Worm (Caenorhabditis elegans) whole organism, mixed stage, embryonic: ENCODE results near the gene elpc-4.

ENCODE experiments used
- M03D4.4 ChIP-seq: sonication (generic microtip); optimal IDR thresholded peaks from 2 replicates; lab custom pipeline; 2017; ENCODE audit warnings: mild to moderate bottlenecking, missing genetic modification characterization, missing compliant biosample characterization
- ceh-39 ChIP-seq: fragments of 150-350 bp; optimal IDR thresholded peaks from 2 replicates; lab custom pipeline; 2014; ENCODE audit warnings: missing biosample characterization, missing genetic modification characterization
- ceh-43 ChIP-seq: fragments of 200-800 bp; sonication (Bioruptor generic); optimal IDR thresholded peaks from 2 replicates; lab custom pipeline; 2018; ENCODE audit warnings: mild to moderate bottlenecking, missing genetic modification characterization, moderate library complexity, missing compliant biosample characterization
- ceh-83 ChIP-seq: fragments of 200-800 bp; sonication (Bioruptor generic); optimal IDR thresholded peaks from 2 replicates; lab custom pipeline; 2018; ENCODE audit warnings: mild to moderate bottlenecking, missing genetic modification characterization, missing compliant biosample characterization
- ces-1 ChIP-seq: fragments of 150-350 bp; optimal IDR thresholded peaks from 2 replicates; lab custom pipeline; 2014; ENCODE audit warnings: missing biosample characterization, missing genetic modification reagents, missing genetic modification characterization
- drap-1 ChIP-seq: fragments of 200-800 bp; sonication (Bioruptor generic); optimal IDR thresholded peaks from 3 replicates; lab custom pipeline; 2018; ENCODE audit warnings: mild to moderate bottlenecking, missing genetic modification characterization, missing compliant biosample characterization
- elt-1 ChIP-seq: sonication (generic microtip); optimal IDR thresholded peaks from 2 replicates; lab custom pipeline; 2017; ENCODE audit warnings: missing genetic modification characterization, mild to moderate bottlenecking, missing compliant biosample characterization, antibody characterized with exemption, moderate library complexity, borderline replicate concordance; ENCODE audit not compliant: insufficient read depth
- elt-3 ChIP-seq: fragments of 150-350 bp; optimal IDR thresholded peaks from 2 replicates; lab custom pipeline; 2014; ENCODE audit warnings: missing biosample characterization, missing genetic modification characterization
- flh-1 ChIP-seq: fragments of 200-800 bp; sonication (Bioruptor generic); optimal IDR thresholded peaks from 2 replicates; lab custom pipeline; 2018; ENCODE audit warnings: mild to moderate bottlenecking, missing genetic modification characterization, moderate library complexity, missing compliant biosample characterization
- ham-2 ChIP-seq: fragments of 200-800 bp; sonication (Bioruptor generic); optimal IDR thresholded peaks from 2 replicates; lab custom pipeline; 2018; ENCODE audit warnings: mild to moderate bottlenecking, missing genetic modification characterization, missing compliant biosample characterization
- hlh-1 ChIP-seq: fragments of 150-350 bp; optimal IDR thresholded peaks from 2 replicates; lab custom pipeline; 2014; ENCODE audit warnings: missing biosample characterization, missing genetic modification reagents, missing genetic modification characterization
- lin-13 ChIP-seq: fragments of 150-350 bp; optimal IDR thresholded peaks from 2 replicates; lab custom pipeline; 2014; ENCODE audit warnings: missing biosample characterization, missing genetic modification characterization
- lin-32 ChIP-seq: fragments of 200-800 bp; sonication (Bioruptor generic); optimal IDR thresholded peaks from 2 replicates; lab custom pipeline; 2018; ENCODE audit warnings: mild to moderate bottlenecking, missing genetic modification characterization, missing compliant biosample characterization
- lsy-2 ChIP-seq: fragments of 150-350 bp; optimal IDR thresholded peaks from 2 replicates; lab custom pipeline; 2014; ENCODE audit warnings: missing biosample characterization, missing genetic modification characterization
- mab-5 ChIP-seq: fragments of 150-350 bp; optimal IDR thresholded peaks from 2 replicates; lab custom pipeline; 2014; ENCODE audit warnings: missing biosample characterization, missing genetic modification characterization
- mep-1 ChIP-seq: fragments of 150-350 bp; optimal IDR thresholded peaks from 2 replicates; lab custom pipeline; 2017; ENCODE audit warnings: missing biosample characterization, missing genetic modification reagents, missing genetic modification characterization, inconsistent platforms
- mls-2 ChIP-seq: sonication (generic microtip); optimal IDR thresholded peaks from 2 replicates; lab custom pipeline; 2016; ENCODE audit warnings: mild to moderate bottlenecking, missing genetic modification characterization, moderate library complexity, missing compliant biosample characterization
- nhr-12 ChIP-seq: fragments of 150-350 bp; optimal IDR thresholded peaks from 2 replicates; lab custom pipeline; 2014; ENCODE audit warnings: missing biosample characterization, missing genetic modification characterization
- nhr-2 ChIP-seq: fragments of 150-350 bp; optimal IDR thresholded peaks from 2 replicates; lab custom pipeline; 2014; ENCODE audit warnings: missing biosample characterization, missing genetic modification characterization
- nhr-237 ChIP-seq: fragments of 150-350 bp; optimal IDR thresholded peaks from 2 replicates; lab custom pipeline; 2014; ENCODE audit warnings: missing biosample characterization, missing genetic modification characterization
- nhr-28 ChIP-seq: fragments of 150-350 bp; optimal IDR thresholded peaks from 2 replicates; lab custom pipeline; 2014; ENCODE audit warnings: missing biosample characterization, missing genetic modification characterization
- nhr-76 ChIP-seq: sonication (generic microtip); optimal IDR thresholded peaks from 2 replicates; lab custom pipeline; 2017; ENCODE audit warnings: missing biosample characterization, missing genetic modification characterization
- pha-4 ChIP-seq: fragments of 150-350 bp; optimal IDR thresholded peaks from 2 replicates; lab custom pipeline; 2018; ENCODE audit warnings: missing biosample characterization, missing genetic modification reagents, missing genetic modification characterization
- sem-2 ChIP-seq: fragments of 200-800 bp; sonication (Bioruptor generic); optimal IDR thresholded peaks from 2 replicates; lab custom pipeline; 2018; ENCODE audit warnings: mild to moderate bottlenecking, missing genetic modification characterization, missing compliant biosample characterization
- snpc-4 ChIP-seq: fragments of 150-350 bp; optimal IDR thresholded peaks from 2 replicates; lab custom pipeline; 2014; ENCODE audit warnings: missing biosample characterization, missing genetic modification characterization
- sptf-1 ChIP-seq: sonication (generic microtip); optimal IDR thresholded peaks from 2 replicates; lab custom pipeline; 2017; ENCODE audit warnings: mild to moderate bottlenecking, missing genetic modification characterization, moderate library complexity, missing compliant biosample characterization
- tbx-8 ChIP-seq: fragments of 200-800 bp; sonication (Bioruptor generic); optimal IDR thresholded peaks from 2 replicates; lab custom pipeline; 2018; ENCODE audit warnings: mild to moderate bottlenecking, missing genetic modification characterization, moderate library complexity, missing compliant biosample characterization
- unc-120 ChIP-seq: sonication (generic microtip); optimal IDR thresholded peaks from 2 replicates; lab custom pipeline; 2017; ENCODE audit warnings: missing genetic modification characterization, missing compliant biosample characterization; ENCODE audit not compliant: poor library complexity, severe bottlenecking
- unc-39 ChIP-seq: fragments of 150-350 bp; optimal IDR thresholded peaks from 2 replicates; lab custom pipeline; 2014; ENCODE audit warnings: missing biosample characterization, missing genetic modification characterization
- unc-62 ChIP-seq: fragments of 150-350 bp; optimal IDR thresholded peaks from 2 replicates; lab custom pipeline; 2014; ENCODE audit warnings: missing biosample characterization, missing genetic modification reagents, missing genetic modification characterization
- ztf-11 ChIP-seq: fragments of 150-350 bp; optimal IDR thresholded peaks from 2 replicates; lab custom pipeline; 2014; ENCODE audit warnings: missing biosample characterization, missing genetic modification characterization

elpc-4 gene

DNA sequence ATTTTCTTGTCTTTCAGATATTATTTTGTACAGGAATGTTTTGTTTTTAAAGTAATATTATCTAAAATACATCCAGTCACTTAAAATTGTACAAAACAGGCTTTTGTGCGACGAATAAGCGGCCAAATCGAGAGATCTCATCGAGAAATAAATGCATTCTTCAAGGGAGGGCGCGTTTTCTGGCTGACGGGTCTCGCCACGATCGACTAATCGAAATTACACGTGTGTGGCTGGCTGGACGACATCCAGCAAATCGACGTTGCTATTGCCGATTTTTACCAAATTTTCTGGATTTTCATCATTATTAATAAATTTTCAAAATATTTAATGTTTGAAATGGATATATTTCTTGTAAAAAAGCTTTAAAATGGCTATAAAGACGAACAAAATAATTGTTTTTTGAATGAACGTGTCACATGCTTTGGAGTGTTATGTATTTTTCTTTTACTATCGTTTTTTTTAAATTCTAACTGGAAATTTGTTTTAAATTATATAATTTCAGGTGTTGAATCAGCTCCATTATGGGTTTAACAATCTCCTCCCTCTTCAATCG lies 34.7 kb upstream of the elpc-4 start, which contains the start of gene arf-5:
TSS of gene arf-5 (plus strand) at position 503 of the 553 bp plus-strand sequence.
- TF ChIP-seq snpc-4 (tag; lab: Kevin White, UChicago) (no peak), ztf-11 (tag; lab: Kevin White, UChicago) (no peak), tbx-8 (GFP tag; lab: Kevin White, UChicago) (no peak), mab-5 (tag; lab: Kevin White, UChicago) (no peak), mep-1 (peak; percentile 40), nhr-237 (tag; lab: Kevin White, UChicago) (no peak), unc-62 (GFP tag; lab: Kevin White, UChicago) (no peak), hlh-1 (no peak), nhr-12 (tag; lab: Kevin White, UChicago) (no peak), nhr-76 (tag; lab: Kevin White, UChicago) (no peak), lin-13 (tag; lab: Kevin White, UChicago) (no peak), M03D4.4 (tag; lab: Kevin White, UChicago) (no peak), elt-3 (tag; lab: Kevin White, UChicago) (no peak), lsy-2 (peak; percentile 59), pha-4 (tag; lab: Kevin White, UChicago) (no peak), flh-1 (GFP tag; lab: Kevin White, UChicago) (no peak), nhr-2 (tag; lab: Kevin White, UChicago) (no peak), ces-1 (GFP tag; lab: Kevin White, UChicago) (peak; percentile 41), ceh-83 (GFP tag; lab: Kevin White, UChicago) (no peak)

DNA sequence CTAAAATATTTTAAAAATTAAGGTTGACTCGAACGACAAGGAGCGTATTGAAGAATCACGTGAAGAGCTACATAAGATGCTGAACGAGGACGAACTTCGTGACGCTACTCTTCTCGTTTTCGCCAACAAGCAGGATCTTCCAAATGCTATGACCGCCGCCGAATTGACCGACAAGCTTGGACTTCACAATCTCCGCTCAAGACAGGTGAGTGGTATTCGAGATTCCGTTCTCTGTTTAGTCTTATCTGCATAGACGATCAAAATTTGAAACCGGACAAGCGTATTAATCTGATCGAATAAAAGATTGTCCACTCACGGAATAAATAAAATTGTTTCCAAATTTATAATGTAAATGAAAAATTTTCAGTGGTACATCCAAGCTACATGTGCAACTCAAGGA lies 33.8 kb upstream of the elpc-4 start:
- TF ChIP-seq ces-1 (GFP tag; lab: Kevin White, UChicago), result no peak
- peak; percentile 71 for TF ChIP-seq elt-1
- no peak for TF ChIP-seq unc-120
- TF ChIP-seq drap-1, result no peak

DNA sequence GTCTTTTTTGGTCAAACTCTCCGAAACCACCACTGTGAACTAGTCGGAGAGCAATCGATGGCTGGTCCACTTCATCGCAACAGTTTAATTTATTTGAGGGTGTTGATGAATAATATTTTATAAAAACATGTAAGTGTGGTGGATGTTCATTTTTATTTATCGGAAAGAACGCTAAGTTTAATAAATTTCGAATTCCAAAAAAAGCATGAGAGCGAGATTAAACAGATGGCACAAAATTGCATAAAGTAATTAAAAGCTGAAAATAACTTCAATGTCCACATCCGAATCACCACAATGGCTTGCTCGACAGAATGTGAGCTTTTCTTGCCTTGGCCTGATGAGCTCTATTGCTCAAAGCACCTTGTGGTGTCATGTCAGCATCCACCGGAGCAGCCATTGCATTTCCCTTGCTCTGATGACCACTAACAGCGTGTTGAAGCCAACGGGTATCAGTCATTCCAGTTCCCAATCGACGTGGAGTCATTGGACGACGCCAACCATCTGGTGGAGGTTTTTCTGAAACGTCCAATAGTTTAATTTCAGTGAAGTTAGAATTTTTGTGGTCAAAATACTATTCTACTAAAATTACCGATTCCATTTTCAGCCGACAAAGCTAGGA lies 33.0 kb upstream of the elpc-4 start:
- TF ChIP-seq lin-32 (GFP tag; lab: Kevin White, UChicago) (no peak), snpc-4 (tag; lab: Kevin White, UChicago) (no peak), ceh-43 (GFP tag; lab: Kevin White, UChicago) (no peak), elt-3 (tag; lab: Kevin White, UChicago) (no peak), ham-2 (GFP tag; lab: Kevin White, UChicago) (no peak), sptf-1 (tag; lab: Kevin White, UChicago) (no peak), ceh-39 (no peak), mls-2 (tag; lab: Kevin White, UChicago) (no peak), nhr-2 (tag; lab: Kevin White, UChicago) (no peak), hlh-1 (no peak), unc-62 (GFP tag; lab: Kevin White, UChicago) (no peak), sem-2 (GFP tag; lab: Kevin White, UChicago) (no peak), ztf-11 (tag; lab: Kevin White, UChicago) (no peak), M03D4.4 (tag; lab: Kevin White, UChicago) (no peak), nhr-237 (tag; lab: Kevin White, UChicago) (no peak), pha-4 (tag; lab: Kevin White, UChicago) (no peak), lsy-2 (no peak)
- TF ChIP-seq, all 35 proteins: peak for 0

DNA sequence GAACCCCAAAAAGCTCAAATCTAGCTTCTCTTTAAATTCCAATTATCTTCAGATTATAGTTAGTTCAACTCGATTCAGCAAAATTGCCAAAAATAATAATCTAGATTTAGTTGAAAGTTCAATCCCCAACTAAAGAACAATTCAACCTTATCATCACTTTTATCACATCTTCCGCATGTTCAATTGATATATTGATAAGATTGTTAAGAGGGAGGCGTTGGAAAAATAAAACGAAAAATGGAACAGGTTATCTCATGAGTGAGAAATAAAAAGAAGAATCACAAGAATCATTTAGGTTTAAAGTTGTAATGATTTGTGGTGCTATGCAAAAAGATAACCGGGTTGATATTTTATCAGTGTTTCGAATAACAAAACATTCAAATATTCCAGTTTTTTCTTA lies 31.1 kb upstream of the elpc-4 start:
- peak; percentile 28 for TF ChIP-seq elt-3 (tag; lab: Kevin White, UChicago)
- no peak for TF ChIP-seq unc-39 (tag; lab: Kevin White, UChicago)

DNA sequence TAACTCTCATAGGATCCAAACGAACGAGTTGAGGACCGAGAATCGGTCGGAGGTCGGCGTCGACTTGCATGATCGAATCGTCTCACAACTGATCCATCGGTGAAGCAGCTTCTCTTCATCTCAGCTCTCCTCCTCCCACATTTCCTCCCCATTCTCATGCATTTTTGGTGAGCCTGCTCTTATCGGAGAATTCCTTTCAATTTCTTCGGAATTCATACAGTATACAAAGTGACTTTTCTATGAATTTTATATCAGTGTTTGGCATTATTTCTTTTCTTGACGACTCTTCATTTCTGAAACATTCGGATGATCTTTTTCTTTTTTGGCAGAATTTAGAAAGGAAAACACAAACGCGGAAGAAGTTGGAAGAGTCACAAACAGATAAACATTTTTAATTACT lies 29.7 kb upstream of the elpc-4 start, which contains the start of gene mec-17:
TSS of gene mec-17 (minus strand) at position 101 of the 400 bp plus-strand sequence.
- TF ChIP-seq nhr-28 (tag; lab: Kevin White, UChicago), result no peak
- TF ChIP-seq, all 35 proteins: peak for 0
